Fruit fly (Drosophila melanogaster) whole organism, embryonic: ENCODE results near the gene Idgf3.
A peak's percentile ranks its signal among the peaks of the same experiment; 100 is the strongest.

ENCODE experiments used
- Ada2b ChIP-seq: fragments of 200-800 bp; sonication (Bioruptor generic); IDR thresholded peaks from 2 replicates; pipeline ENCODE4 v1.3.6; 2022; ENCODE audit warnings: missing biosample characterization, missing genetic modification characterization
- CG10654 ChIP-seq: fragments of 200-800 bp; sonication (Bioruptor generic); optimal IDR thresholded peaks from 2 replicates; lab custom pipeline; 2016; ENCODE audit warnings: missing biosample characterization, missing genetic modification characterization
- CG13424 ChIP-seq: fragments of 200-800 bp; sonication (Bioruptor generic); optimal IDR thresholded peaks from 2 replicates; lab custom pipeline; 2019; ENCODE audit warnings: missing biosample characterization, mild to moderate bottlenecking, missing genetic modification characterization, moderate library complexity
- CG14441 ChIP-seq: fragments of 200-800 bp; sonication (Bioruptor generic); IDR thresholded peaks from 2 replicates; pipeline ENCODE4 v1.3.6; 2022; ENCODE audit warnings: missing biosample characterization, missing genetic modification characterization
- CG14860 ChIP-seq: fragments of 200-800 bp; sonication (Bioruptor generic); IDR thresholded peaks from 3 replicates; pipeline ENCODE4 v1.3.6; 2022; ENCODE audit warnings: missing biosample characterization, missing genetic modification characterization; ENCODE audit not compliant: partially characterized antibody
- CG15073 ChIP-seq: fragments of 200-800 bp; sonication (Bioruptor generic); optimal IDR thresholded peaks from 2 replicates; lab custom pipeline; 2016; ENCODE audit warnings: missing biosample characterization, missing genetic modification characterization
- CG16815 ChIP-seq: fragments of 200-800 bp; sonication (Bioruptor generic); optimal IDR thresholded peaks from 3 replicates; lab custom pipeline; 2017; ENCODE audit warnings: missing biosample characterization, mild to moderate bottlenecking, missing genetic modification characterization
- CG17186 ChIP-seq: fragments of 200-800 bp; sonication (Bioruptor generic); optimal IDR thresholded peaks from 3 replicates; lab custom pipeline; 2017; ENCODE audit warnings: missing biosample characterization, missing genetic modification reagents, missing genetic modification characterization
- CG17359 ChIP-seq: fragments of 200-800 bp; sonication (Bioruptor generic); optimal IDR thresholded peaks from 3 replicates; lab custom pipeline; 2018; ENCODE audit warnings: missing biosample characterization, mild to moderate bottlenecking, missing genetic modification characterization, moderate library complexity
- CG17568 ChIP-seq: fragments of 200-800 bp; sonication (Bioruptor generic); optimal IDR thresholded peaks from 2 replicates; lab custom pipeline; 2018; ENCODE audit warnings: missing biosample characterization, mild to moderate bottlenecking, missing genetic modification characterization, moderate library complexity
- CG1792 ChIP-seq: fragments of 200-800 bp; sonication (Bioruptor generic); optimal IDR thresholded peaks from 2 replicates; lab custom pipeline; 2016; ENCODE audit warnings: missing biosample characterization, missing genetic modification characterization
- CG18011 ChIP-seq: fragments of 200-800 bp; sonication (Bioruptor generic); optimal IDR thresholded peaks from 2 replicates; lab custom pipeline; 2017; ENCODE audit warnings: missing biosample characterization, missing genetic modification characterization, mild to moderate bottlenecking, moderate library complexity, missing genotype
- CG30431 ChIP-seq: fragments of 200-800 bp; sonication (Bioruptor generic); optimal IDR thresholded peaks from 2 replicates; lab custom pipeline; 2017; ENCODE audit warnings: missing biosample characterization, missing genetic modification characterization
- CG31388 ChIP-seq: fragments of 200-800 bp; sonication (Bioruptor generic); optimal IDR thresholded peaks from 2 replicates; lab custom pipeline; 2016; ENCODE audit warnings: missing biosample characterization, missing genetic modification characterization
- CG3281 ChIP-seq: fragments of 200-800 bp; sonication (Bioruptor generic); optimal IDR thresholded peaks from 3 replicates; lab custom pipeline; 2017; ENCODE audit warnings: missing biosample characterization, mild to moderate bottlenecking, missing genetic modification characterization
- CG33557 ChIP-seq: fragments of 200-800 bp; sonication (Bioruptor generic); optimal IDR thresholded peaks from 2 replicates; lab custom pipeline; 2019; ENCODE audit warnings: missing biosample characterization, mild to moderate bottlenecking, missing genetic modification characterization, moderate library complexity
- CG4730 ChIP-seq: fragments of 200-800 bp; sonication (Bioruptor generic); IDR thresholded peaks from 2 replicates; pipeline ENCODE4 v1.3.6; 2022; ENCODE audit warnings: missing biosample characterization, missing genetic modification characterization
- CG6175 ChIP-seq: fragments of 200-800 bp; sonication (Bioruptor generic); IDR thresholded peaks from 3 replicates; pipeline ENCODE4 v1.3.6; 2022; ENCODE audit warnings: missing biosample characterization, missing genetic modification characterization
- CG7271 ChIP-seq: fragments of 200-800 bp; sonication (Bioruptor generic); optimal IDR thresholded peaks from 2 replicates; lab custom pipeline; 2018; ENCODE audit warnings: missing biosample characterization, mild to moderate bottlenecking, missing genetic modification characterization, moderate library complexity
- CkIIα-i1 ChIP-seq: fragments of 200-800 bp; sonication (Bioruptor generic); IDR thresholded peaks from 2 replicates; pipeline ENCODE4 v1.3.6; 2022; ENCODE audit warnings: missing biosample characterization, missing genetic modification characterization
- CoRest ChIP-seq: fragments of 200-800 bp; sonication (Bioruptor generic); optimal IDR thresholded peaks from 3 replicates; lab custom pipeline; 2018; ENCODE audit warnings: missing biosample characterization, mild to moderate bottlenecking, missing genetic modification characterization, moderate library complexity
- D19B ChIP-seq: fragments of 200-800 bp; sonication (Bioruptor generic); optimal IDR thresholded peaks from 2 replicates; lab custom pipeline; 2017; ENCODE audit warnings: missing biosample characterization, mild to moderate bottlenecking, missing genetic modification characterization
- E2f2 ChIP-seq: fragments of 200-800 bp; sonication (Bioruptor generic); IDR thresholded peaks from 2 replicates; pipeline ENCODE4 v1.3.6; 2022; ENCODE audit warnings: missing biosample characterization, missing genetic modification characterization
- Ets97D ChIP-seq: fragments of 200-800 bp; sonication (Bioruptor generic); optimal IDR thresholded peaks from 3 replicates; lab custom pipeline; 2016; ENCODE audit warnings: missing biosample characterization, missing genetic modification characterization
- HLH3B ChIP-seq: fragments of 200-800 bp; sonication (Bioruptor generic); IDR thresholded peaks from 2 replicates; pipeline ENCODE4 v1.3.6; 2022; ENCODE audit warnings: missing biosample characterization, missing genetic modification characterization
- HLHmδ ChIP-seq: fragments of 200-800 bp; sonication (Bioruptor generic); optimal IDR thresholded peaks from 2 replicates; lab custom pipeline; 2018; ENCODE audit warnings: missing biosample characterization, mild to moderate bottlenecking, missing genetic modification characterization, moderate library complexity
- Hand ChIP-seq: fragments of 200-800 bp; sonication (Bioruptor generic); optimal IDR thresholded peaks from 2 replicates; lab custom pipeline; 2017; ENCODE audit warnings: mild to moderate bottlenecking, missing biosample characterization, missing genetic modification reagents, missing genetic modification characterization
- Hmx ChIP-seq: fragments of 200-800 bp; sonication (Bioruptor generic); optimal IDR thresholded peaks from 2 replicates; lab custom pipeline; 2016; ENCODE audit warnings: missing biosample characterization, missing genetic modification characterization
- Med ChIP-seq: fragments of 200-800 bp; sonication (Bioruptor generic); peaks from one replicate; lab custom pipeline; 2016; ENCODE audit warnings: missing biosample characterization, missing genetic modification characterization, mild to moderate bottlenecking, inconsistent platforms, moderate library complexity
- Mrtf ChIP-seq: fragments of 200-800 bp; sonication (Bioruptor generic); IDR thresholded peaks from 3 replicates; pipeline ENCODE4 v1.3.6; 2022; ENCODE audit warnings: missing biosample characterization, missing genetic modification characterization
- NFAT ChIP-seq: fragments of 200-800 bp; sonication (Bioruptor generic); IDR thresholded peaks from 2 replicates; pipeline ENCODE4 v1.3.6; 2022; ENCODE audit warnings: missing biosample characterization, missing genetic modification characterization
- Nf-YA ChIP-seq: fragments of 200-800 bp; sonication (Bioruptor generic); IDR thresholded peaks from 2 replicates; pipeline ENCODE4 v1.3.6; 2022; ENCODE audit warnings: missing biosample characterization, missing genetic modification characterization
- Six4 ChIP-seq: fragments of 200-800 bp; sonication (Bioruptor generic); optimal IDR thresholded peaks from 2 replicates; lab custom pipeline; 2016; ENCODE audit warnings: missing biosample characterization, missing genetic modification characterization
- Stat92E ChIP-seq, 3 experiments: fragments of >200 bp in 2 of 3; fragments of 200-800 bp in 1 of 3; sonication (Bioruptor generic) in 1 of 3; optimal IDR thresholded peaks; 2 replicates each; lab custom pipeline; 2017 to 2019; ENCODE audit warnings: missing biosample characterization in 3 of 3, missing genetic modification characterization in 3 of 3, mild to moderate bottlenecking in 1 of 3, moderate library complexity in 1 of 3
- chinmo ChIP-seq: fragments of 200-800 bp; sonication (Bioruptor generic); IDR thresholded peaks from 4 replicates; pipeline ENCODE4 v1.3.6; 2022; ENCODE audit warnings: missing biosample characterization, missing genetic modification characterization; ENCODE audit not compliant: partially characterized antibody
- dan ChIP-seq: fragments of 200-800 bp; sonication (Bioruptor generic); IDR thresholded peaks from 2 replicates; pipeline ENCODE4 v1.3.6; 2022; ENCODE audit warnings: missing biosample characterization, missing genetic modification characterization
- dmrt99B ChIP-seq: fragments of 200-800 bp; sonication (Bioruptor generic); optimal IDR thresholded peaks from 2 replicates; lab custom pipeline; 2018; ENCODE audit warnings: missing biosample characterization, mild to moderate bottlenecking, missing genetic modification characterization, moderate library complexity
- eyg ChIP-seq: fragments of 200-800 bp; sonication (Bioruptor generic); optimal IDR thresholded peaks from 3 replicates; lab custom pipeline; 2016; ENCODE audit warnings: missing biosample characterization, missing genetic modification characterization
- gfzf ChIP-seq: fragments of 200-800 bp; sonication (Bioruptor generic); optimal IDR thresholded peaks from 2 replicates; lab custom pipeline; 2016; ENCODE audit warnings: missing biosample characterization, mild to moderate bottlenecking, missing genetic modification characterization, moderate library complexity
- gsb ChIP-seq: fragments of 200-800 bp; sonication (Bioruptor generic); IDR thresholded peaks from 2 replicates; pipeline ENCODE4 v1.3.6; 2022; ENCODE audit warnings: missing biosample characterization, missing genetic modification characterization
- ken ChIP-seq: fragments of 200-800 bp; sonication (Bioruptor generic); IDR thresholded peaks from 3 replicates; pipeline ENCODE4 v1.3.6; 2022; ENCODE audit warnings: missing biosample characterization, missing genetic modification characterization
- p53 ChIP-seq: fragments of 200-800 bp; sonication (Bioruptor generic); optimal IDR thresholded peaks from 2 replicates; lab custom pipeline; 2016; ENCODE audit warnings: missing biosample characterization, missing genetic modification characterization
- pnt ChIP-seq: fragments of 200-800 bp; sonication (Bioruptor generic); optimal IDR thresholded peaks from 3 replicates; lab custom pipeline; 2016; ENCODE audit warnings: missing biosample characterization, missing genetic modification characterization
- sc ChIP-seq, 3 experiments: fragments of >200 bp in 2 of 3; fragments of 200-800 bp in 1 of 3; sonication (Bioruptor generic) in 1 of 3; optimal IDR thresholded peaks; 2 replicates in 2 of 3; 3 replicates in 1 of 3; lab custom pipeline; 2017; ENCODE audit warnings: mild to moderate bottlenecking in 1 of 3, missing biosample characterization in 1 of 3, missing genetic modification characterization in 1 of 3, missing genetic modification reagents in 1 of 3
- shn ChIP-seq: fragments of 200-800 bp; sonication (Bioruptor generic); optimal IDR thresholded peaks from 3 replicates; lab custom pipeline; 2016; ENCODE audit warnings: missing biosample characterization, missing genetic modification characterization
- sima ChIP-seq: fragments of 200-800 bp; sonication (Bioruptor generic); optimal IDR thresholded peaks from 2 replicates; lab custom pipeline; 2016; ENCODE audit warnings: missing biosample characterization, missing genetic modification characterization
- stwl ChIP-seq: fragments of 200-800 bp; sonication (Bioruptor generic); optimal IDR thresholded peaks from 3 replicates; lab custom pipeline; 2018; ENCODE audit warnings: missing biosample characterization, mild to moderate bottlenecking, missing genetic modification characterization, moderate library complexity
- toy ChIP-seq: fragments of 200-800 bp; sonication (Bioruptor generic); IDR thresholded peaks from 2 replicates; pipeline ENCODE4 v1.3.6; 2022; ENCODE audit warnings: missing biosample characterization, missing genetic modification characterization
- vvl ChIP-seq: fragments of 200-800 bp; sonication (Bioruptor generic); IDR thresholded peaks from 2 replicates; pipeline ENCODE4 v1.3.6; 2022; ENCODE audit warnings: missing biosample characterization, missing genetic modification characterization

The Idgf3 gene

DNA sequence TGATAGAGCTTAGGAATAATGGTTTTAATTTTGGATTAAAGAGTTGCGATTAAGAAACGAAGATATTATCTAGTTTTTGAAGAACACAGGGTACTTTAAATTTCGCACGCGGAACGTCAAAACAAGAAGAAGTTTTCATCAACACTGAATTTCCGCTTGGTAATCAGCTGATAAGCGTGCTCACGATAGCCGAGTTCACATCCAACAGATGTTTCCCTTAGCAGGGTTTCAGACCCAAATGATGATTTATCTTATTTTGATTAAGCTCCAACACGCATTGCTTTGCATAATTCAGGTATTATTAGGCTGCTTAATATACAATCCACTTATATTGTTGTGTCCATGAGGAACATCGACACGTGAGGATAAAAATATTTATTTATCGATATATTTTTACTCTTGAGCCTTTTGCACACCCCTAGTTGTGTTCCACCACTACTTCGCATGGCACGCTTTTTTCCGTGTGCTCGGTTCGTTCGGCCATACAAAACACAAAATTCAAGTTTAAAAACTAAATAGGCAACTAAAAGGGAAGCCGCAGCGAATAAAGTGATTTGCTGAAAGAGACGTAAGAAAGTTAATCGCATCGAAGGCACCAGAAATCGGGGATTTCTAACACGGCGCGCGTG, 40.5 kb downstream of the Idgf3 start, which contains the start of gene Tpr2 (continued):
- no peak for TF ChIP-seq dan (GFP tag; lab: Robert Waterston, UW)
- TF ChIP-seq chinmo (GFP tag; lab: Robert Waterston, UW) = 0 out of 4 replicates have a peak, but pooled peaks have one; percentile 52
- TF ChIP-seq gfzf (GFP tag; lab: Kevin White, UChicago) = peak; percentile 59
- peak; percentile 88 for TF ChIP-seq CG14860 (GFP tag; lab: Robert Waterston, UW)
- TF ChIP-seq E2f2 (GFP tag; lab: Robert Waterston, UW) = peak; percentile 74
- no peak for TF ChIP-seq CG1792 (GFP tag; lab: Kevin White, UChicago)
- peak; percentile 30 for TF ChIP-seq CG3281 (GFP tag; lab: Kevin White, UChicago)
- no peak for TF ChIP-seq Ada2b (GFP tag; lab: Robert Waterston, UW)
- no peak for TF ChIP-seq dmrt99B (tag; lab: Kevin White, UChicago)
- TF ChIP-seq CG13424 (tag; lab: Kevin White, UChicago) = peak; percentile 66
- peak; percentile 88 for TF ChIP-seq Ets97D
- TF ChIP-seq CG16815 (GFP tag; lab: Kevin White, UChicago) = peak; percentile 4
- TF ChIP-seq CG17568 = peak; percentile 73
- no peak for TF ChIP-seq sima
- TF ChIP-seq NFAT (GFP tag; lab: Robert Waterston, UW) = no peak
- TF ChIP-seq CkIIα-i1 = no peak
- no peak for TF ChIP-seq Hmx (GFP tag; lab: Kevin White, UChicago)
- TF ChIP-seq CG30431 (GFP tag; lab: Kevin White, UChicago) = no peak
- TF ChIP-seq Med = peak; percentile 93
- TF ChIP-seq Nf-YA = no peak
- peak in 1 of 3 experiments; percentile 75 for TF ChIP-seq Stat92E (GFP tag; optimal IDR thresholded peaks at IDR 0.05; lab: Kevin White, UChicago)
- TF ChIP-seq CG4730 (GFP tag; lab: Robert Waterston, UW) = no peak
- no peak for TF ChIP-seq CG31388 (GFP tag; lab: Kevin White, UChicago)
- no peak for TF ChIP-seq sc (optimal IDR thresholded peaks at IDR 0.05; lab: Kevin White, UChicago)
- no peak for TF ChIP-seq sc (GFP tag; optimal IDR thresholded peaks at IDR 0.05; lab: Kevin White, UChicago)
- TF ChIP-seq stwl (tag; lab: Kevin White, UChicago) = peak; percentile 75
- TF ChIP-seq pnt = no peak
- peak; percentile 86 for TF ChIP-seq CG17186
- TF ChIP-seq Mrtf (GFP tag; lab: Robert Waterston, UW) = no peak
- peak; percentile 28 for TF ChIP-seq CG17359 (tag; lab: Kevin White, UChicago)
- no peak for TF ChIP-seq CG15073 (GFP tag; lab: Kevin White, UChicago)
- peak; percentile 64 for TF ChIP-seq shn (GFP tag; lab: Kevin White, UChicago)
- no peak for TF ChIP-seq CG14441 (GFP tag; lab: Robert Waterston, UW)
- TF ChIP-seq HLH3B (GFP tag; lab: Robert Waterston, UW) = no peak
- peak; percentile 76 for TF ChIP-seq CoRest (tag; lab: Kevin White, UChicago)
- TF ChIP-seq CG7271 (tag; lab: Kevin White, UChicago) = no peak
- peak; percentile 36 for TF ChIP-seq Hand (GFP tag; lab: Kevin White, UChicago)
- peak; percentile 64 for TF ChIP-seq D19B (GFP tag; lab: Kevin White, UChicago)
- no peak for TF ChIP-seq toy (GFP tag; lab: Robert Waterston, UW)
- peak; percentile 19 for TF ChIP-seq p53 (GFP tag; lab: Kevin White, UChicago)
- TF ChIP-seq CG33557 (GFP tag; lab: Kevin White, UChicago) = peak; percentile 71
- TF ChIP-seq vvl (GFP tag; lab: Robert Waterston, UW) = peak; percentile 80
- no peak for TF ChIP-seq HLHmδ (GFP tag; lab: Kevin White, UChicago)
- no peak for TF ChIP-seq ken (GFP tag; lab: Robert Waterston, UW)
- no peak for TF ChIP-seq gsb (GFP tag; lab: Robert Waterston, UW)
- TF ChIP-seq CG6175 (GFP tag; lab: Robert Waterston, UW) = no peak
- TF ChIP-seq Six4 (GFP tag; lab: Kevin White, UChicago) = no peak
- peak; percentile 47 for TF ChIP-seq eyg (GFP tag; lab: Kevin White, UChicago)
- peak; percentile 70 for TF ChIP-seq CG18011 (GFP tag; lab: Kevin White, UChicago)
- no peak for TF ChIP-seq CG10654 (GFP tag; lab: Kevin White, UChicago)
